Worm (Caenorhabditis elegans) whole organism, L4 larva: ENCODE data around the gene rpac-40.

Experiments
- F10B5.3 ChIP-seq: sonication (generic microtip); optimal IDR thresholded peaks from 2 replicates; lab custom pipeline; 2016; ENCODE audit warnings: mild to moderate bottlenecking, missing genetic modification characterization, missing compliant biosample characterization
- F26F4.8 ChIP-seq: fragments of 200-800 bp; sonication (Bioruptor generic); conservative IDR thresholded peaks from 2 replicates; pipeline ENCODE4 v1.3.6; 2022; ENCODE audit warnings: missing genetic modification characterization, missing compliant biosample characterization
- F37D6.2 ChIP-seq: sonication (generic microtip); optimal IDR thresholded peaks from 2 replicates; lab custom pipeline; 2016; ENCODE audit warnings: mild to moderate bottlenecking, missing genetic modification characterization, missing compliant biosample characterization
- Y105C5A.15 ChIP-seq: fragments of 200-800 bp; sonication (Bioruptor generic); IDR thresholded peaks from 2 replicates; pipeline ENCODE4 v1.3.6; 2022; ENCODE audit warnings: missing genetic modification characterization, missing compliant biosample characterization
- ZK546.5 ChIP-seq, 2 experiments: sonication (generic microtip); optimal IDR thresholded peaks; 2 replicates each; lab custom pipeline; 2017; ENCODE audit warnings: missing biosample characterization in 2 of 2, missing genetic modification characterization in 2 of 2
- aly-2 ChIP-seq: sonication (generic microtip); optimal IDR thresholded peaks from 2 replicates; lab custom pipeline; 2018; ENCODE audit warnings: missing biosample characterization, missing genetic modification characterization
- ama-1 ChIP-seq: fragments of 150-350 bp; optimal IDR thresholded peaks from 2 replicates; lab custom pipeline; 2014; ENCODE audit warnings: inconsistent platforms, mixed read lengths
- arid-1 ChIP-seq: fragments of 200-800 bp; sonication (Bioruptor generic); conservative IDR thresholded peaks from 2 replicates; pipeline ENCODE4 v1.3.6; 2022; ENCODE audit warnings: missing genetic modification reagents, missing genetic modification characterization, missing compliant biosample characterization
- ceh-20 ChIP-seq: fragments of 200-800 bp; sonication (Bioruptor generic); IDR thresholded peaks from 2 replicates; pipeline ENCODE4 v1.3.6; 2022; ENCODE audit warnings: missing genetic modification reagents, missing genetic modification characterization, missing compliant biosample characterization
- ceh-28 ChIP-seq: fragments of 150-350 bp; optimal IDR thresholded peaks from 2 replicates; lab custom pipeline; 2014; ENCODE audit warnings: missing biosample characterization, missing genetic modification reagents, missing genetic modification characterization
- ceh-44 ChIP-seq: fragments of 200-800 bp; sonication (Bioruptor generic); IDR thresholded peaks from 2 replicates; pipeline ENCODE4 v1.3.6; 2022; ENCODE audit warnings: missing genetic modification reagents, missing genetic modification characterization, missing compliant biosample characterization
- ceh-62 ChIP-seq: sonication (generic microtip); optimal IDR thresholded peaks from 2 replicates; lab custom pipeline; 2017; ENCODE audit warnings: missing biosample characterization, missing genetic modification characterization
- ces-1 ChIP-seq: fragments of 150-350 bp; sonication (generic microtip); optimal IDR thresholded peaks from 4 replicates; lab custom pipeline; 2014; ENCODE audit warnings: missing biosample characterization, missing genetic modification reagents, missing genetic modification characterization
- ctbp-1 ChIP-seq: fragments of 200-800 bp; sonication (Bioruptor generic); IDR thresholded peaks from 2 replicates; pipeline ENCODE4 v1.3.6; 2022; ENCODE audit warnings: missing genetic modification reagents, missing genetic modification characterization, missing compliant biosample characterization
- daf-8 ChIP-seq: fragments of 200-800 bp; sonication (Bioruptor generic); IDR thresholded peaks from 2 replicates; pipeline ENCODE4 v1.3.6; 2022; ENCODE audit warnings: missing genetic modification characterization, missing compliant biosample characterization
- dmd-8 ChIP-seq: fragments of 200-800 bp; sonication (Bioruptor generic); IDR thresholded peaks from 2 replicates; pipeline ENCODE4 v1.3.6; 2022; ENCODE audit warnings: missing genetic modification characterization, missing compliant biosample characterization
- dpl-1 ChIP-seq: fragments of 150-350 bp; optimal IDR thresholded peaks from 2 replicates; lab custom pipeline; 2014; ENCODE audit warnings: missing biosample characterization, missing genetic modification reagents, missing genetic modification characterization
- dve-1 ChIP-seq: sonication (generic microtip); optimal IDR thresholded peaks from 2 replicates; lab custom pipeline; 2017; ENCODE audit warnings: antibody characterized with exemption, mild to moderate bottlenecking, missing genetic modification characterization, missing compliant biosample characterization; ENCODE audit not compliant: insufficient read depth
- gei-8 ChIP-seq: fragments of 200-800 bp; sonication (Bioruptor generic); optimal IDR thresholded peaks from 2 replicates; lab custom pipeline; 2018; ENCODE audit warnings: mild to moderate bottlenecking, missing genetic modification characterization, missing compliant biosample characterization
- lim-7 ChIP-seq: fragments of 200-800 bp; sonication (Bioruptor generic); IDR thresholded peaks from 2 replicates; pipeline ENCODE4 v1.3.6; 2022; ENCODE audit warnings: missing genetic modification characterization, missing compliant biosample characterization
- lin-13 ChIP-seq: fragments of 150-350 bp; optimal IDR thresholded peaks from 2 replicates; lab custom pipeline; 2014; ENCODE audit warnings: missing biosample characterization, missing genetic modification reagents, missing genetic modification characterization
- lin-29 ChIP-seq: fragments of 200-800 bp; sonication (Bioruptor generic); IDR thresholded peaks from 2 replicates; pipeline ENCODE4 v1.3.6; 2022; ENCODE audit warnings: missing genetic modification reagents, missing genetic modification characterization, missing compliant biosample characterization
- madf-5 ChIP-seq, 2 experiments: fragments of 200-800 bp; sonication (Bioruptor generic); IDR thresholded peaks; 2 replicates each; pipeline ENCODE4 v1.3.6; 2022; ENCODE audit warnings: missing compliant biosample characterization in 2 of 2, missing genetic modification characterization in 2 of 2
- mep-1 ChIP-seq: fragments of 150-350 bp; sonication (generic microtip); optimal IDR thresholded peaks from 3 replicates; lab custom pipeline; 2014; ENCODE audit warnings: missing biosample characterization, missing genetic modification characterization
- mes-2 ChIP-seq: sonication (generic microtip); optimal IDR thresholded peaks from 2 replicates; lab custom pipeline; 2016; ENCODE audit warnings: missing genotype, mild to moderate bottlenecking, missing genetic modification characterization, missing compliant biosample characterization; ENCODE audit not compliant: poor library complexity, severe bottlenecking
- mxl-3 ChIP-seq: fragments of 200-800 bp; sonication (Bioruptor generic); optimal IDR thresholded peaks from 2 replicates; lab custom pipeline; 2018; ENCODE audit warnings: mild to moderate bottlenecking, missing genetic modification characterization, missing compliant biosample characterization
- nhr-10 ChIP-seq: fragments of 150-350 bp; optimal IDR thresholded peaks from 2 replicates; lab custom pipeline; 2014; ENCODE audit warnings: missing biosample characterization, missing genetic modification characterization
- nhr-102 ChIP-seq: sonication (generic microtip); optimal IDR thresholded peaks from 2 replicates; lab custom pipeline; 2016; ENCODE audit warnings: mild to moderate bottlenecking, missing genetic modification characterization, moderate library complexity, missing compliant biosample characterization
- nhr-28 ChIP-seq: fragments of 150-350 bp; optimal IDR thresholded peaks from 2 replicates; lab custom pipeline; 2014; ENCODE audit warnings: missing biosample characterization, missing genetic modification characterization
- nhr-41 ChIP-seq: fragments of 200-800 bp; sonication (Bioruptor generic); IDR thresholded peaks from 2 replicates; pipeline ENCODE4 v1.3.6; 2022; ENCODE audit warnings: missing genetic modification reagents, missing genetic modification characterization, missing compliant biosample characterization
- nhr-42 ChIP-seq: fragments of 200-800 bp; sonication (Bioruptor generic); IDR thresholded peaks from 2 replicates; pipeline ENCODE4 v1.3.6; 2022; ENCODE audit warnings: missing genetic modification characterization, missing compliant biosample characterization
- nhr-6 ChIP-seq: fragments of 150-350 bp; optimal IDR thresholded peaks from 2 replicates; lab custom pipeline; 2014; ENCODE audit warnings: missing biosample characterization, missing genetic modification characterization
- pha-4 ChIP-seq, 2 experiments: fragments of 150-350 bp in 1 of 2; fragments of 200-800 bp in 1 of 2; sonication (Bioruptor generic) in 1 of 2; IDR thresholded peaks in 1 of 2; optimal IDR thresholded peaks in 1 of 2; 2 replicates each; pipeline versions ENCODE4 v1.3.6 to Lab custom; 2014 to 2022; ENCODE audit warnings: missing genetic modification characterization in 2 of 2, missing genetic modification reagents in 2 of 2, missing biosample characterization in 1 of 2, missing compliant biosample characterization in 1 of 2
- saeg-2 ChIP-seq: fragments of 200-800 bp; sonication (Bioruptor generic); IDR thresholded peaks from 2 replicates; pipeline ENCODE4 v1.3.6; 2022; ENCODE audit warnings: missing genetic modification reagents, missing genetic modification characterization, missing compliant biosample characterization
- snpc-4 ChIP-seq: fragments of 150-350 bp; optimal IDR thresholded peaks from 2 replicates; lab custom pipeline; 2014; ENCODE audit warnings: missing biosample characterization, missing genetic modification characterization
- tag-97 ChIP-seq: fragments of 200-800 bp; sonication (Bioruptor generic); IDR thresholded peaks from 2 replicates; pipeline ENCODE4 v1.3.6; 2022; ENCODE audit warnings: missing genetic modification characterization, missing compliant biosample characterization
- unc-39 ChIP-seq: sonication (generic microtip); optimal IDR thresholded peaks from 2 replicates; lab custom pipeline; 2017; ENCODE audit warnings: missing biosample characterization, missing genetic modification characterization
- vab-7 ChIP-seq: fragments of 200-800 bp; sonication (Bioruptor generic); IDR thresholded peaks from 2 replicates; pipeline ENCODE4 v1.3.6; 2022; ENCODE audit warnings: missing genetic modification reagents, missing genetic modification characterization, missing compliant biosample characterization
- zag-1 ChIP-seq: fragments of 150-350 bp; optimal IDR thresholded peaks from 2 replicates; lab custom pipeline; 2014; ENCODE audit warnings: missing biosample characterization, missing genetic modification characterization
- zip-11 ChIP-seq: fragments of 200-800 bp; sonication (Bioruptor generic); IDR thresholded peaks from 2 replicates; pipeline ENCODE4 v1.3.6; 2022; ENCODE audit warnings: missing genetic modification characterization, missing compliant biosample characterization
- zip-2 ChIP-seq: fragments of 150-350 bp; optimal IDR thresholded peaks from 2 replicates; lab custom pipeline; 2014; ENCODE audit warnings: missing biosample characterization, missing genetic modification characterization

The rpac-40 gene

DNA sequence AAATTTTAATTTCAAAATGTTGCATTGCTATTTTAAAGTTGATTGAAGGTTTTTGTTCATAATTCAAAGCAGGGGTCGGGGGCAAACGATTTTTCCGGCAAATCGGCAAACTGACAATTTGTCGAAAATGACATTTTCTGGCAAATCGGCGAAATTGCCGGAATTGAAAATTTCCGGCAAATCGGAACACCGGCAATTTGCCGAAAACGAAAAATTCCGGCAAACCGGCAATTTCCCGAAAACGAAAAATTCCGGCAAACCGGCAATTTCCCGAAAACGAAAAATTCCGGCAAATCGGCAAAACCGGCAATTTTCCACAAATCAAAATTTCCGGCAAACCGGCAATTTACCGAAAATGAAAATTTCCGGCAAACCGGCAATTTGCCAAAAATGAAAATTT is 9.1 kb upstream of the rpac-40 start (continued):
- peak; percentile 56 for TF ChIP-seq gei-8 (GFP tag; lab: Kevin White, UChicago)
- no peak for TF ChIP-seq dve-1 (tag; lab: Kevin White, UChicago)
- TF ChIP-seq snpc-4 (tag; lab: Kevin White, UChicago), result no peak
- no peak for TF ChIP-seq ceh-20
- no peak for TF ChIP-seq aly-2 (tag; lab: Kevin White, UChicago)
- no peak for TF ChIP-seq nhr-6 (tag; lab: Kevin White, UChicago)
- no peak for TF ChIP-seq unc-39 (tag; lab: Kevin White, UChicago)
- no peak for TF ChIP-seq nhr-10 (tag; lab: Kevin White, UChicago)
- TF ChIP-seq ctbp-1 (GFP tag; lab: Robert Waterston, UW), result 0 out of 2 replicates have a peak, but pooled peaks have one; percentile 28
- no peak for TF ChIP-seq zip-11
- TF ChIP-seq tag-97, result no peak
- no peak for TF ChIP-seq F37D6.2
- no peak for TF ChIP-seq F10B5.3
- TF ChIP-seq ceh-44 (GFP tag; lab: Robert Waterston, UW), result no peak
- no peak for TF ChIP-seq lin-13 (GFP tag; lab: Kevin White, UChicago)
- no peak for TF ChIP-seq lim-7 (GFP tag; lab: Robert Waterston, UW)
- TF ChIP-seq dpl-1 (GFP tag; lab: Kevin White, UChicago), result no peak
- no peak for TF ChIP-seq zip-2 (tag; lab: Kevin White, UChicago)
- TF ChIP-seq ceh-28 (tag; lab: Kevin White, UChicago), result no peak
- TF ChIP-seq zag-1 (tag; lab: Kevin White, UChicago), result no peak
- TF ChIP-seq ceh-62, result no peak
- TF ChIP-seq arid-1 (GFP tag; lab: Robert Waterston, UW), result no peak; the same call in 1 of the 2 replicates
- peak; percentile 46; the same call in 1 of the 2 replicates for TF ChIP-seq lin-29 (GFP tag; lab: Robert Waterston, UW)
- TF ChIP-seq mxl-3, result no peak
- TF ChIP-seq Y105C5A.15 (GFP tag; lab: Robert Waterston, UW), result no peak
- TF ChIP-seq daf-8 (GFP tag; lab: Robert Waterston, UW), result no peak
- 0 out of 2 replicates have a peak, but pooled peaks have one; percentile 22 for TF ChIP-seq vab-7 (GFP tag; lab: Robert Waterston, UW)
- TF ChIP-seq ZK546.5 (tag; optimal IDR thresholded peaks at IDR 0.05; lab: Kevin White, UChicago), result no peak
- 0 out of 2 replicates have a peak, but pooled peaks have one; percentile 36 for TF ChIP-seq dmd-8 (GFP tag; lab: Robert Waterston, UW)
- no peak for TF ChIP-seq nhr-41 (GFP tag; lab: Robert Waterston, UW)
- TF ChIP-seq nhr-102, result no peak
- TF ChIP-seq saeg-2 (GFP tag; lab: Robert Waterston, UW), result no peak
- no peak for TF ChIP-seq nhr-28 (tag; lab: Kevin White, UChicago)
- no peak for TF ChIP-seq mep-1
- TF ChIP-seq mes-2 (tag; lab: Kevin White, UChicago), result no peak
- 0 out of 4 replicates have a peak, but pooled peaks of 1 of the 2 experiments have one; percentile 62 for TF ChIP-seq madf-5 (GFP tag; IDR thresholded peaks at IDR 0.05; lab: Robert Waterston, UW)
- TF ChIP-seq pha-4 (GFP tag; IDR thresholded peaks at IDR 0.05; lab: Robert Waterston, UW), result no peak
- no peak for TF ChIP-seq pha-4 (tag; optimal IDR thresholded peaks at IDR 0.05; lab: Kevin White, UChicago)
- no peak for TF ChIP-seq nhr-42 (GFP tag; lab: Robert Waterston, UW)
- TF ChIP-seq F26F4.8 (GFP tag; lab: Robert Waterston, UW), result no peak
- no peak for TF ChIP-seq ama-1 (lab: Kevin White, UChicago)
- no peak for TF ChIP-seq ces-1 (GFP tag; lab: Kevin White, UChicago)
